Worm (Caenorhabditis elegans) whole organism, late embryonic: Measurements from ENCODE around the gene sru-15.

Source experiments
- C08G9.2 ChIP-seq: sonication (generic microtip); optimal IDR thresholded peaks from 2 replicates; lab custom pipeline; 2016; ENCODE audit warnings: mild to moderate bottlenecking, missing genetic modification characterization, moderate library complexity, missing compliant biosample characterization
- C38D4.7 ChIP-seq: fragments of 200-800 bp; sonication (Bioruptor generic); optimal IDR thresholded peaks from 2 replicates; lab custom pipeline; 2018; ENCODE audit warnings: mild to moderate bottlenecking, missing genetic modification characterization, moderate library complexity, missing compliant biosample characterization
- F13H6.1 ChIP-seq: sonication (generic microtip); optimal IDR thresholded peaks from 2 replicates; lab custom pipeline; 2016; ENCODE audit warnings: missing genetic modification characterization, missing compliant biosample characterization
- Y22D7AL.16 ChIP-seq: sonication (generic microtip); optimal IDR thresholded peaks from 2 replicates; lab custom pipeline; 2016; ENCODE audit warnings: missing genetic modification characterization, missing compliant biosample characterization
- ama-1 ChIP-seq: fragments of 150-350 bp; optimal IDR thresholded peaks from 2 replicates; lab custom pipeline; 2014
- ceh-18 ChIP-seq: sonication (generic microtip); optimal IDR thresholded peaks from 2 replicates; lab custom pipeline; 2016; ENCODE audit warnings: missing genetic modification characterization, missing compliant biosample characterization
- ceh-24 ChIP-seq: sonication (generic microtip); optimal IDR thresholded peaks from 2 replicates; lab custom pipeline; 2016; ENCODE audit warnings: mild to moderate bottlenecking, missing genetic modification characterization, missing compliant biosample characterization
- ceh-31 ChIP-seq: sonication (generic microtip); optimal IDR thresholded peaks from 2 replicates; lab custom pipeline; 2016; ENCODE audit warnings: missing genetic modification characterization, missing compliant biosample characterization
- ceh-34 ChIP-seq: sonication (generic microtip); optimal IDR thresholded peaks from 2 replicates; lab custom pipeline; 2016; ENCODE audit warnings: mild to moderate bottlenecking, missing genetic modification characterization, missing compliant biosample characterization
- elt-4 ChIP-seq: sonication (generic microtip); optimal IDR thresholded peaks from 2 replicates; lab custom pipeline; 2016; ENCODE audit warnings: missing genetic modification characterization, missing compliant biosample characterization
- eyg-1 ChIP-seq: sonication (generic microtip); optimal IDR thresholded peaks from 2 replicates; lab custom pipeline; 2016; ENCODE audit warnings: missing genotype, missing genetic modification characterization, missing compliant biosample characterization
- fax-1 ChIP-seq: sonication (generic microtip); optimal IDR thresholded peaks from 2 replicates; lab custom pipeline; 2016; ENCODE audit warnings: missing genotype, missing genetic modification characterization, missing compliant biosample characterization
- fkh-6 ChIP-seq: sonication (generic microtip); optimal IDR thresholded peaks from 2 replicates; lab custom pipeline; 2016; ENCODE audit warnings: missing genetic modification characterization, missing compliant biosample characterization
- gmeb-2 ChIP-seq: sonication (generic microtip); optimal IDR thresholded peaks from 2 replicates; lab custom pipeline; 2016; ENCODE audit warnings: missing genetic modification characterization, inconsistent platforms, missing compliant biosample characterization
- hlh-13 ChIP-seq: fragments of 200-800 bp; sonication (Bioruptor generic); optimal IDR thresholded peaks from 2 replicates; lab custom pipeline; 2018; ENCODE audit warnings: mild to moderate bottlenecking, missing genetic modification characterization, missing compliant biosample characterization
- hlh-15 ChIP-seq: sonication (generic microtip); optimal IDR thresholded peaks from 2 replicates; lab custom pipeline; 2016; ENCODE audit warnings: missing genetic modification characterization, missing compliant biosample characterization
- hlh-30 ChIP-seq: sonication (generic microtip); optimal IDR thresholded peaks from 2 replicates; lab custom pipeline; 2017; ENCODE audit warnings: antibody characterized with exemption, missing genetic modification characterization, missing compliant biosample characterization; ENCODE audit not compliant: insufficient read depth
- hlh-8 ChIP-seq: sonication (generic microtip); optimal IDR thresholded peaks from 2 replicates; lab custom pipeline; 2016; ENCODE audit warnings: missing genotype, missing genetic modification characterization, missing compliant biosample characterization
- lin-11 ChIP-seq: fragments of 200-800 bp; sonication (Bioruptor generic); optimal IDR thresholded peaks from 2 replicates; lab custom pipeline; 2018; ENCODE audit warnings: mild to moderate bottlenecking, missing genetic modification characterization, missing compliant biosample characterization
- madf-2 ChIP-seq: sonication (generic microtip); optimal IDR thresholded peaks from 2 replicates; lab custom pipeline; 2017; ENCODE audit warnings: missing genetic modification characterization, missing compliant biosample characterization
- nhr-11 ChIP-seq: fragments of 150-350 bp; optimal IDR thresholded peaks from 2 replicates; lab custom pipeline; 2014; ENCODE audit warnings: missing biosample characterization, missing genetic modification characterization
- npax-4 ChIP-seq: sonication (generic microtip); optimal IDR thresholded peaks from 2 replicates; lab custom pipeline; 2016; ENCODE audit warnings: missing genetic modification characterization, missing compliant biosample characterization
- odd-2 ChIP-seq: sonication (generic microtip); optimal IDR thresholded peaks from 2 replicates; lab custom pipeline; 2017; ENCODE audit warnings: antibody characterized with exemption, mild to moderate bottlenecking, missing genetic modification characterization, missing compliant biosample characterization
- pat-9 ChIP-seq: fragments of 200-800 bp; sonication (Bioruptor generic); optimal IDR thresholded peaks from 2 replicates; lab custom pipeline; 2018; ENCODE audit warnings: mild to moderate bottlenecking, missing genetic modification characterization, moderate library complexity, missing compliant biosample characterization
- pax-1 ChIP-seq: fragments of 150-350 bp; optimal IDR thresholded peaks from 2 replicates; lab custom pipeline; 2014; ENCODE audit warnings: missing biosample characterization, missing genetic modification characterization
- pha-2 ChIP-seq: sonication (generic microtip); optimal IDR thresholded peaks from 2 replicates; lab custom pipeline; 2017; ENCODE audit warnings: mild to moderate bottlenecking, missing genetic modification characterization, missing compliant biosample characterization
- ref-2 ChIP-seq: sonication (generic microtip); optimal IDR thresholded peaks from 2 replicates; lab custom pipeline; 2016; ENCODE audit warnings: missing genetic modification characterization, missing compliant biosample characterization
- sox-2 ChIP-seq: fragments of 200-800 bp; sonication (Bioruptor generic); IDR thresholded peaks from 2 replicates; pipeline ENCODE4 v1.3.6; 2022; ENCODE audit warnings: missing genetic modification reagents, missing genetic modification characterization, missing compliant biosample characterization
- sox-4 ChIP-seq: sonication (generic microtip); optimal IDR thresholded peaks from 2 replicates; lab custom pipeline; 2017; ENCODE audit warnings: mild to moderate bottlenecking, missing genetic modification characterization, inconsistent platforms, missing compliant biosample characterization
- syd-9 ChIP-seq: sonication (generic microtip); optimal IDR thresholded peaks from 2 replicates; lab custom pipeline; 2016; ENCODE audit warnings: mild to moderate bottlenecking, missing genetic modification characterization, moderate library complexity, missing compliant biosample characterization
- tbx-2 ChIP-seq: sonication (generic microtip); optimal IDR thresholded peaks from 2 replicates; lab custom pipeline; 2016; ENCODE audit warnings: missing genetic modification characterization, missing compliant biosample characterization
- tbx-7 ChIP-seq: sonication (generic microtip); optimal IDR thresholded peaks from 2 replicates; lab custom pipeline; 2016; ENCODE audit warnings: missing genotype, missing genetic modification characterization, missing compliant biosample characterization
- ttx-3 ChIP-seq: sonication (generic microtip); optimal IDR thresholded peaks from 2 replicates; lab custom pipeline; 2016; ENCODE audit warnings: missing genetic modification reagents, missing genetic modification characterization, missing compliant biosample characterization
- unc-3 ChIP-seq, 2 experiments: fragments of 200-800 bp in 1 of 2; sonication (Bioruptor generic) in 1 of 2; sonication (generic microtip) in 1 of 2; conservative IDR thresholded peaks in 1 of 2; optimal IDR thresholded peaks in 1 of 2; 2 replicates each; pipeline versions ENCODE4 v1.3.6 to Lab custom; 2016 to 2022; ENCODE audit warnings: missing compliant biosample characterization in 2 of 2, missing genetic modification characterization in 2 of 2, missing genetic modification reagents in 1 of 2
- unc-55 ChIP-seq: sonication (generic microtip); optimal IDR thresholded peaks from 2 replicates; lab custom pipeline; 2017; ENCODE audit warnings: missing biosample characterization, missing genetic modification reagents, missing genetic modification characterization
- unc-86 ChIP-seq: sonication (generic microtip); optimal IDR thresholded peaks from 2 replicates; lab custom pipeline; 2016; ENCODE audit warnings: missing genetic modification characterization, missing compliant biosample characterization
- zip-5 ChIP-seq: sonication (generic microtip); optimal IDR thresholded peaks from 2 replicates; lab custom pipeline; 2016; ENCODE audit warnings: missing genetic modification characterization, missing compliant biosample characterization
- ztf-16 ChIP-seq: sonication (generic microtip); optimal IDR thresholded peaks from 2 replicates; lab custom pipeline; 2017; ENCODE audit warnings: missing genetic modification characterization, missing compliant biosample characterization

Gene sru-15

DNA sequence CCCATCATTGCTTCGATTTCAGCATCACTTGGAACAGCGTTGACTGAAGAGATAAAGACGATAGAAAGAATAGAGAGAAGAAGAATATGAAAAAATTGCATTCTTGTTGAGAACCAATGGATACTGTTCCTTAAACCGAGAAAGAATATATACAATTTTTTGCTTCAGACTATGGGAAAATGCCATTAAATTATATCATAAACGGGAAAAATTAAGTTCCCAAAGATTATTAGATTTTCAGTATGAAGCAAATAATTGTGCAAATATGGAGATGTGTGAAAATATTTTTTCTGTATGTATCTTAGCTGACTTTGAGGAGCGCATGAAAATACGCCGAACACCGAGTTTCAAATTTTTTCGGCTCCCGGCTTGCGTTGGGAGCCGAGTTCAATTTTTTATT lies 11.5 kb downstream of the sru-15 start, which contains the start of gene T02D1.9:
Gene T02D1.9, minus strand, starts transcription at position 101 of the 400 bp plus-strand sequence.
- TF ChIP-seq sox-2 (GFP tag; lab: Robert Waterston, UW) (no peak), elt-4 (tag; lab: Kevin White, UChicago) (no peak), npax-4 (no peak), pha-2 (tag; lab: Kevin White, UChicago) (no peak), ceh-24 (tag; lab: Kevin White, UChicago) (no peak), fax-1 (no peak), C08G9.2 (tag; lab: Kevin White, UChicago) (no peak), syd-9 (no peak), ttx-3 (no peak), fkh-6 (tag; lab: Kevin White, UChicago) (no peak), pat-9 (no peak), ceh-31 (no peak), tbx-7 (tag; lab: Kevin White, UChicago) (no peak), pax-1 (no peak), ref-2 (no peak), zip-5 (tag; lab: Kevin White, UChicago) (no peak)

DNA sequence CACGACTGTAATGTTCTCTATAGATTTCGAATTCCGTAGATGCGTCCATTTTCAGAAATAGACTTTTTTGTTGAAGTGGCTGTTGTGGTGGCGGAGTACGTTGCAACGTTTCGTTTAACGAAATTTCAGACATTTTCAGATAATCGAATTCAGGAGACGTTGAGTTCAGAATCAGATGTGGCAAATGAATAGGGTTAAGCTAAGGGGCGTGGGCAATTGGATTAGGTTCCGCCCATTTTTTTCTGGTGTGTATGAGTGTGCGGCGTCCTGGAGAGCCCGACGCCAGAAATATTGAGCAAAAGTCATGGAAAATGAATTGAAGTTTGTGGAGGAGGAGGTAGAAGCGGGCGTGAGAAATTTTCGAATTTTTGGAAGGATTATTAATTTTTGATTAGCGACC lies 17.3 kb downstream of the sru-15 start:
- TF ChIP-seq C08G9.2 (tag; lab: Kevin White, UChicago) = no peak
- TF ChIP-seq ceh-24 (tag; lab: Kevin White, UChicago) = no peak
- TF ChIP-seq elt-4 (tag; lab: Kevin White, UChicago) = no peak
- no peak for TF ChIP-seq ceh-18 (tag; lab: Kevin White, UChicago)
- TF ChIP-seq hlh-15 (tag; lab: Kevin White, UChicago) = no peak
- TF ChIP-seq, all 69 proteins: peak for 0

DNA sequence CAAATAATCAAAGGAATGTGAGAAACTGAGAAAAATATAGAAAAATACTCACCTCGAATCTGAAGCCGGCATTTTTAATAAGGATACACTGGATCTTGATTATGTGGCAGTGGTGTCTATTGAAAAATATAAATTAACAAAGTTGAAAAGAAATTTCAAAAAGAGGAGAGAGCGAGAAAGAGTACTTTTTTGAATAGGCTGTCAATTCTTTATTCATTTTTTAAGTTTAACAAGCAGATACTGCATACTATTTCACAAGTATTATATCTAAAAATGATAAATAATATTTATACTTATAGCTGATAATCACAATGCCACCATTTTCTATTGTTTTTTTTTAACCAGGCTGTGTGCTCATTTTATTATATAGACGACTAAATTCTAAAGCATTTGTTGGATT lies 21.7 kb downstream of the sru-15 start, which contains the start of gene npr-26:
Gene npr-26, minus strand, starts transcription at position 101 of the 400 bp plus-strand sequence.
- TF ChIP-seq ama-1 (lab: Kevin White, UChicago) (no peak), sox-4 (no peak), hlh-13 (GFP tag; lab: Kevin White, UChicago) (no peak), unc-86 (tag; lab: Kevin White, UChicago) (no peak), sox-2 (GFP tag; lab: Robert Waterston, UW) (no peak), madf-2 (tag; lab: Kevin White, UChicago) (no peak), tbx-7 (tag; lab: Kevin White, UChicago) (no peak), lin-11 (tag; lab: Kevin White, UChicago) (no peak), unc-55 (GFP tag; lab: Kevin White, UChicago) (no peak)

DNA sequence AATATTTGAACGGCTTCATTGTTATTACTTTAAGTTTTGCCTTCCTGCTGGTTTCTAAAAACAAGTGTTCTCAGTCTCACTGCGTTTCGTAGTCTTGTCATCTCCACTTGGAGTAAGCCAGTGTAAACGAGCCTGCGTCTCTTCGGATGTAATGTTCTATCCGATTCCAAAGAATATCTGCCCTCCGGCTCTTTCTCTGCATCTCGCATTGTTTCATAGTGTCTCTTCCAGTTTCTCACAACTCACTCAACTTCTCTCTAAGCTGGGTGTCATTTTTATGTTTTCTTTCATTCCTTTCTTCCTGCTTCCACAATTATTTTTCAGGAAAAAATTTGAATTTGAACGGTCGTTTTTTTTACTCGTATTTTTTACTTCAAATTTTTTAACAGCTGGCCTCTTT lies 31.0 kb downstream of the sru-15 start:
- TF ChIP-seq tbx-2 (tag; lab: Kevin White, UChicago) (no peak), F13H6.1 (tag; lab: Kevin White, UChicago) (no peak), hlh-30 (tag; lab: Kevin White, UChicago) (no peak), syd-9 (no peak), ceh-34 (no peak), ceh-18 (tag; lab: Kevin White, UChicago) (no peak), nhr-11 (tag; lab: Kevin White, UChicago) (no peak), gmeb-2 (tag; lab: Kevin White, UChicago) (no peak), odd-2 (tag; lab: Kevin White, UChicago) (no peak)

DNA sequence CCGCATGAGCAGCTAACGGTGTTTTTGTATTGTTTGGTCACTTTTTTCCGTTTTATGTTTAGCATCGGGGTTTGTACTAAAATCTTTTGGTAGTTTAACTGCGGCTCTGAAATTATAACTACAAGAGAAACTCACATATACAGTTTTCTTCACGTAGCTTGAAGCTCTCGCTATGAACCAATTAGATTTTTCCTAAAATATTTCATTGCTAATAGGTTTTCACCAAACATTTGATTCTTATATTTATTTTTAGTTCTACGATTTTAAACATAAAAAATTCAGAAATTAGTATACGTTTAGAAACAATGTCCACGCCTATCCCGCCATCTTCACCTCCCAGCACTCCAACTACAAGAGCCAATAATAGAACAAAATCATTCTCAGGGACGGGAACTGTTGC lies 31.4 kb downstream of the sru-15 start, which contains the start of gene C06A12.3:
Gene C06A12.3, plus strand, starts transcription at position 301 of the 400 bp plus-strand sequence.
- TF ChIP-seq C38D4.7 = no peak

DNA sequence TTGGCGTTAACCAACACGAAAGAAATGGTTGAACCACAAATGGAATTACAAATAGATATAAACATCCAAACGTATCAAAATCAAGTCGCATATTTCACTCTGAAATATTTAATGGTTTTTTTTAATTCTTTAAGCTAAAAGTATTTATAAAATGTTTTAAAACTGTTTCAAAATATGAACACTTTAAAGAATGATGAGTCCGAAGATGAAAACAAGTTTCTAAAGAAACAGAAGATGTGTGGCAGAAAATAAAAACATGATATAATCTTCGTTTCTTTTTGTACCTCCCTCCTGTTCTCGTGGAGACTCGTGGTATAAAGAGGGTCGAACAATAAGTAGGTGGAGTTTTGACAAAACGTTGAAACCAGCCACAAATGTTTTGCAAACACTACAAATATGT lies 35.3 kb downstream of the sru-15 start, which contains the start of gene lact-6:
Gene lact-6, minus strand, starts transcription at position 101 of the 400 bp plus-strand sequence.
- TF ChIP-seq ceh-24 (tag; lab: Kevin White, UChicago) = no peak
- no peak for TF ChIP-seq ztf-16 (tag; lab: Kevin White, UChicago)
- TF ChIP-seq ref-2 = no peak
- no peak for TF ChIP-seq hlh-8 (tag; lab: Kevin White, UChicago)
- TF ChIP-seq sox-4 = no peak
- TF ChIP-seq Y22D7AL.16 (tag; lab: Kevin White, UChicago) = no peak
- TF ChIP-seq unc-3 (GFP tag; conservative IDR thresholded peaks at IDR 0.05; lab: Robert Waterston, UW) = no peak
- no peak for TF ChIP-seq unc-3 (tag; optimal IDR thresholded peaks at IDR 0.05; lab: Kevin White, UChicago)
- TF ChIP-seq eyg-1 = no peak
